Worm (Caenorhabditis elegans): Measurements from ENCODE around the gene qua-1.

ce11 chrII:8216922-8217321 is 18.3 kb downstream of the qua-1 start, which contains the start of gene ifg-1:
- TF ChIP-seq unc-98 (GFP tag; IDR thresholded peaks at IDR 0.05) = no peak
- no peak for TF ChIP-seq lin-35 (GFP tag; optimal IDR thresholded peaks at IDR 0.05)
- TF ChIP-seq lin-39 (tag; optimal IDR thresholded peaks at IDR 0.05) = no peak
- no peak for TF ChIP-seq mep-1 (tag; optimal IDR thresholded peaks at IDR 0.05)
- no peak for TF ChIP-seq ama-1 (optimal IDR thresholded peaks at IDR 0.05)
